Worm (Caenorhabditis elegans): ENCODE data around the gene cyn-16.

cyn-16 gene

DNA sequence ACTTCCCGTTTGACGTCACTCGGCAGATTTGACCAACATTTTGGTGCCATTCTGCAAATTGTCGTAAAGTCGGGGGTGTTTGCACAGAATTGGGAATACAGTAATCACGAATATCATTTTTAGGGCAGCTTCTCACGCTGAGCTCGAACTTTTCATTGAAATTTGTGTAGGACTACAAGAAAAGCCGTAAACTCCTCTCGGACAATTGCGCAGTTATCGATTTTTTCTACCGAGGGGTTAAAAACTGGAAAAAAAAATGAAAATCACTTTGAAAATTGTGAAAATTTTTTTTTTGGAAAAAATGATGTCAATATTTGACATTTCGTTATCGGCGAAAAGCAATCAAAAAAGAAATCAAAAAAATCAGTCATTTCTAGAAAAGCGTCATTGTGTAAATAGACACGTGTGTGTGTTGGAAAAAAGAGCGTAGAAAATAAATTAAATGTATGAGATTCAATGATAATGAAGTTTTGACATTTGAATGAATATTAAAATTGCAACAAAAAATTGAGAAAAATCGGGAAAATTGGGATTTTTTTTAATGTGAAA is 8.8 kb downstream of the cyn-16 start, which contains the start of gene Y17G7B.8:
Y17G7B.8 (minus strand) TSS at position 51 of the 549 bp plus-strand sequence.
- TF ChIP-seq unc-39 (tag; optimal IDR thresholded peaks at IDR 0.05) (no peak), skn-1 (tag; optimal IDR thresholded peaks at IDR 0.05) (no peak), lin-11 (tag; optimal IDR thresholded peaks at IDR 0.05) (no peak), elt-3 (tag; optimal IDR thresholded peaks at IDR 0.05) (no peak), blmp-1 (tag; optimal IDR thresholded peaks at IDR 0.05; ENCODE audit: insufficient read depth) (no peak), sma-9 (GFP tag; optimal IDR thresholded peaks at IDR 0.05) (no peak), sma-9 (tag; optimal IDR thresholded peaks at IDR 0.05) (no peak), fos-1 (tag; optimal IDR thresholded peaks at IDR 0.05) (peak; percentile 98), ztf-1 (GFP tag; conservative IDR thresholded peaks at IDR 0.05) (no peak), nhr-12 (tag; optimal IDR thresholded peaks at IDR 0.05) (no peak), crh-2 (tag; optimal IDR thresholded peaks at IDR 0.05) (peak; percentile 69), ztf-4 (tag; optimal IDR thresholded peaks at IDR 0.05) (no peak), nhr-11 (tag; optimal IDR thresholded peaks at IDR 0.05) (no peak), R02D3.7 (tag; optimal IDR thresholded peaks at IDR 0.05) (no peak), gmeb-1 (tag; optimal IDR thresholded peaks at IDR 0.05) (peak; percentile 22), lin-39 (tag; optimal IDR thresholded peaks at IDR 0.05) (no peak), Y55F3AM.14 (GFP tag; optimal IDR thresholded peaks at IDR 0.05) (no peak), sem-4 (tag; optimal IDR thresholded peaks at IDR 0.05) (no peak)

DNA sequence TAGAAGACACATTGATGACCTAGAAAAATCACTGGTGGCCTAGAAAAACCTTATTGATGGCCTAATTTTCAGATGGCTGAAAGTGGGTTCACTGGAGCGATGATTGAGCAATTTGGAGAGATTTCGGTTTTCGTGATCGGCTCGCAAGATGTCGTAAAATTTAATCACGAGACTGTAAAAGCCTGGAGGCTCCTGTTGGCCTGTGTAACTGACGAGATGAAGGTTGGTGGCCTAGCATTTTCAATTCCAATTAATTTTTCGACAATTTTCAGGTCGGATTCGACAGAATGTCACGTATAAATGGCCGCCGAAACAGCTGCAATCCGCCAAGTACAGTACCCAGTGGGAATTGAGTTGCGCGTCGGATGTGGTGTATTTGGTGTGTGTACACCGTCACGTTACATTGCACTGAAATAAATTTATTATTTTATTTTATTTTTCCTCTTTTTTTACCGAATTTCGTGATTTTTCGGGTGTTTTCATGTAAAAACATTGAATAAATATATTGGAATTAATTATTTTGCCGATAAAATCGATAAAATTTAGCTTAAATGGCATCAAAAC is 13.1 kb downstream of the cyn-16 start, which contains the start of gene Y17G7B.12:
Y17G7B.12 (plus strand) TSS at position 547 of the 564 bp plus-strand sequence.
- TF ChIP-seq lsy-2 (tag; optimal IDR thresholded peaks at IDR 0.05) (peak; percentile 38 to 80), nhr-12 (tag; optimal IDR thresholded peaks at IDR 0.05) (no peak), peb-1 (tag; optimal IDR thresholded peaks at IDR 0.05) (no peak), sem-4 (tag; optimal IDR thresholded peaks at IDR 0.05) (no peak), ztf-1 (GFP tag; conservative IDR thresholded peaks at IDR 0.05) (no peak), unc-55 (GFP tag; optimal IDR thresholded peaks at IDR 0.05) (peak; percentile 16)

DNA sequence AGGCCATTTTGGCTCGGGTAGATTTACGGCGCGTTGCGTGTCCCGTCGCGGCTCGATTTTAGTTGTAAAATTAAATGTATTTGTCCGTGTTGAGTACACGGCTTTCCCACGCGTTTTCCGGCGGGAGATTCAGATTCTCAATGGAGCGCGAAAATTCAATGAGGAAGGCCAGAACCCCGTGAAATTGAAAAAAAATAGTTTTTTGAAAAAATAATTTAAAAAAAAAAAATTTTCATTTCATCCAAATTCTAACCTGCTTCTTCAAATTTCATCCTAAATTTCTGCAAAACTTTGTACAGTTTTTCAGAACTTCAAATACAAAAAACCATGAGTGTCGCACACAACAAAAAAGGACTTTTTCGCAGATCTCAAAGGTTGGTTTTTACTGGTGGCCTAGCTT is 27.8 kb downstream of the cyn-16 start, which contains the start of gene glb-29:
glb-29 (plus strand) TSS at position 301 of the 400 bp plus-strand sequence.
- TF ChIP-seq dmd-4 (tag; optimal IDR thresholded peaks at IDR 0.05) (no peak), Y55F3AM.14 (GFP tag; optimal IDR thresholded peaks at IDR 0.05) (no peak), sma-3 (GFP tag; optimal IDR thresholded peaks at IDR 0.05) (no peak), unc-62 (GFP tag; optimal IDR thresholded peaks at IDR 0.05) (no peak), egl-27 (tag; optimal IDR thresholded peaks at IDR 0.05) (no peak), crh-2 (tag; optimal IDR thresholded peaks at IDR 0.05) (no peak), mdl-1 (tag; optimal IDR thresholded peaks at IDR 0.05) (no peak), ceh-82 (tag; optimal IDR thresholded peaks at IDR 0.05) (no peak), ZK546.5 (tag; optimal IDR thresholded peaks at IDR 0.05) (no peak), nhr-10 (tag; optimal IDR thresholded peaks at IDR 0.05) (no peak), nhr-12 (tag; optimal IDR thresholded peaks at IDR 0.05) (no peak), gmeb-1 (tag; optimal IDR thresholded peaks at IDR 0.05) (no peak), fos-1 (tag; optimal IDR thresholded peaks at IDR 0.05) (no peak), unc-39 (tag; optimal IDR thresholded peaks at IDR 0.05) (no peak), ama-1 (optimal IDR thresholded peaks at IDR 0.05) (no peak), elt-3 (tag; optimal IDR thresholded peaks at IDR 0.05) (no peak), skn-1 (tag; optimal IDR thresholded peaks at IDR 0.05) (no peak), mbf-1 (tag; optimal IDR thresholded peaks at IDR 0.05) (no peak)

ce11 chrII:12006575-12007098 is 29.9 kb downstream of the cyn-16 start, which contains the start of gene mcm-2:
Gene mcm-2 (minus strand): TSS chrII:12006625.
- peak; percentile 57 for TF ChIP-seq nhr-25 (tag; optimal IDR thresholded peaks at IDR 0.05)
- no peak for TF ChIP-seq snpc-4 (tag; optimal IDR thresholded peaks at IDR 0.05)
- TF ChIP-seq egl-27 (tag; optimal IDR thresholded peaks at IDR 0.05): no peak
- TF ChIP-seq lin-39 (tag; optimal IDR thresholded peaks at IDR 0.05): no peak
- TF ChIP-seq nhr-129 (tag; optimal IDR thresholded peaks at IDR 0.05): peak; percentile 51
- peak; percentile 69 for TF ChIP-seq crh-2 (tag; optimal IDR thresholded peaks at IDR 0.05)
- peak; percentile 78 for TF ChIP-seq C34F6.9 (tag; optimal IDR thresholded peaks at IDR 0.05)
- TF ChIP-seq ceh-16 (tag; optimal IDR thresholded peaks at IDR 0.05): no peak
- TF ChIP-seq elt-1 (tag; optimal IDR thresholded peaks at IDR 0.05): no peak
- TF ChIP-seq fos-1 (tag; optimal IDR thresholded peaks at IDR 0.05): peak; percentile 56
- peak; percentile 88 for TF ChIP-seq unc-55 (GFP tag; optimal IDR thresholded peaks at IDR 0.05)
- no peak for TF ChIP-seq Y55F3AM.14 (GFP tag; optimal IDR thresholded peaks at IDR 0.05)
- TF ChIP-seq ztf-4 (tag; optimal IDR thresholded peaks at IDR 0.05): no peak
- no peak for TF ChIP-seq nhr-237 (tag; optimal IDR thresholded peaks at IDR 0.05)
- TF ChIP-seq zag-1 (tag; optimal IDR thresholded peaks at IDR 0.05): peak; percentile 31
- TF ChIP-seq nhr-6 (tag; optimal IDR thresholded peaks at IDR 0.05): no peak
- peak; percentile 51 for TF ChIP-seq lin-11 (tag; optimal IDR thresholded peaks at IDR 0.05)
- peak; percentile 41 to 80 for TF ChIP-seq lsy-2 (tag; optimal IDR thresholded peaks at IDR 0.05)
- no peak for TF ChIP-seq alr-1 (tag; optimal IDR thresholded peaks at IDR 0.05)
- TF ChIP-seq ceh-82 (tag; optimal IDR thresholded peaks at IDR 0.05): no peak
- no peak for TF ChIP-seq elt-3 (tag; optimal IDR thresholded peaks at IDR 0.05)
- TF ChIP-seq gmeb-1 (tag; optimal IDR thresholded peaks at IDR 0.05): peak; percentile 86
- TF ChIP-seq sma-3 (GFP tag; optimal IDR thresholded peaks at IDR 0.05): peak; percentile 24
- TF ChIP-seq nhr-77 (tag; optimal IDR thresholded peaks at IDR 0.05): no peak
- TF ChIP-seq unc-62 (GFP tag; optimal IDR thresholded peaks at IDR 0.05): no peak
- TF ChIP-seq peb-1 (tag; optimal IDR thresholded peaks at IDR 0.05): no peak
- no peak for TF ChIP-seq blmp-1 (tag; optimal IDR thresholded peaks at IDR 0.05; ENCODE audit: insufficient read depth)
- TF ChIP-seq unc-39 (tag; optimal IDR thresholded peaks at IDR 0.05): no peak
- TF ChIP-seq nhr-12 (tag; optimal IDR thresholded peaks at IDR 0.05): no peak
